Fruit fly (Drosophila melanogaster): ENCODE measurements around the gene CG6071.

CG6071 gene

DNA sequence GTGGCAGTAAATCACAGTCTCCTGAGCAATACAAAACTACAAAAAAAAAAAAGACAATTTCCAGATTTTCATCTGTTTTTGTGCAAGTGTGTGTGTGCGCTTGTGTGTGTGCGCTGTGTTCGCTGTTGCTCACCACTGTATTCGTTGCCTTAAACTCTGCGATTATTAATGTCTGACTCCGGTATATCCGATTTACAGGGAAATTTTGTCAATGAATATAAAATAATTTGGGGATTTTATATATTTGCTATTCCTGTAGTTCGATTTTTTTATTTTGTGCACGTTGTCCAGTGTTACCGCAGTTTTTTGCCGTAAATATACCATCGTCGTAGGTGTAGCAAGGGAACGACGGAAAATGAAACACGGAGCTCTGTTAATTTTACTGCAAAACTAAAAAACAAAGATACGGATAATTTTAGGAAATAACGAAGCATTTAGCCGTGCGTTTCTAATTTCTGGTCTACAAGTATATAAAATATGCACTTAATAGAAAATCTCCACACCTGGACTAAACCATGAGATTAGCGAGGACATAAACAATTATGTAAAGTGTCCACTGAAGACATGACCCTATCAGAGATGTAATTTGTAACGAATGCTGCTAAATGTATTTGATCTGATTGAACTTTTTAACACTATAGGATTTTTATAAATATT lies 36.6 kb downstream of the CG6071 start, which contains the start of gene Duba (continued):
- TF ChIP-seq Pdp1 (GFP tag; optimal IDR thresholded peaks at IDR 0.05) (peak in 1 of 2 experiments; percentile 72), ro (GFP tag; IDR thresholded peaks at IDR 0.05) (no peak), CG6654 (GFP tag; optimal IDR thresholded peaks at IDR 0.05) (no peak), lilli (GFP tag; optimal IDR thresholded peaks at IDR 0.05) (no peak), zfh1 (GFP tag; IDR thresholded peaks at IDR 0.05) (no peak), CG4854 (GFP tag; optimal IDR thresholded peaks at IDR 0.05) (no peak), Deaf1 (tag; optimal IDR thresholded peaks at IDR 0.05) (no peak), slou (GFP tag; optimal IDR thresholded peaks at IDR 0.05) (no peak), mld (GFP tag; IDR thresholded peaks at IDR 0.05; ENCODE audit: partially characterized antibody) (no peak), Ada2b (GFP tag; IDR thresholded peaks at IDR 0.05) (no peak), CG17361 (GFP tag; IDR thresholded peaks at IDR 0.05) (no peak; the same call in 2 of the 3 replicates), CG16779 (GFP tag; IDR thresholded peaks at IDR 0.05) (no peak), CG13296 (GFP tag; optimal IDR thresholded peaks at IDR 0.05) (no peak), CG15073 (GFP tag; optimal IDR thresholded peaks at IDR 0.05) (no peak), cad (GFP tag; optimal IDR thresholded peaks at IDR 0.05) (no peak), CG32772 (GFP tag; IDR thresholded peaks at IDR 0.05) (no peak), CG1603 (tag; optimal IDR thresholded peaks at IDR 0.05) (no peak), PHDP (tag; optimal IDR thresholded peaks at IDR 0.05) (no peak), CG3281 (GFP tag; optimal IDR thresholded peaks at IDR 0.05) (no peak), croc (GFP tag; conservative IDR thresholded peaks at IDR 0.05) (no peak), CG11696 (GFP tag; IDR thresholded peaks at IDR 0.05) (no peak), CG7963 (GFP tag; IDR thresholded peaks at IDR 0.05; ENCODE audit: partially characterized antibody) (no peak), CG13123 (GFP tag; optimal IDR thresholded peaks at IDR 0.05) (no peak), vnd (GFP tag; IDR thresholded peaks at IDR 0.05; ENCODE audit: partially characterized antibody) (no peak), scrt (GFP tag; optimal IDR thresholded peaks at IDR 0.05) (no peak), CG17612 (GFP tag; IDR thresholded peaks at IDR 0.05) (no peak), Antp (GFP tag; optimal IDR thresholded peaks at IDR 0.05) (no peak), Xrp1 (GFP tag; IDR thresholded peaks at IDR 0.05) (no peak), CG17802 (tag; optimal IDR thresholded peaks at IDR 0.05) (peak; percentile 72), NFAT (GFP tag; IDR thresholded peaks at IDR 0.05) (no peak), Sin3A (optimal IDR thresholded peaks at IDR 0.05) (no peak), CG7745 (tag; optimal IDR thresholded peaks at IDR 0.05) (no peak), gsb-n (tag; optimal IDR thresholded peaks at IDR 0.05) (no peak), CG1792 (GFP tag; optimal IDR thresholded peaks at IDR 0.05) (no peak), YL-1 (GFP tag; optimal IDR thresholded peaks at IDR 0.05) (peak; percentile 8), CG31441 (GFP tag; IDR thresholded peaks at IDR 0.05) (no peak), az2 (GFP tag; optimal IDR thresholded peaks at IDR 0.05) (no peak), CG3838 (GFP tag; optimal IDR thresholded peaks at IDR 0.05) (no peak), stc (GFP tag; IDR thresholded peaks at IDR 0.05) (no peak), CG30403 (GFP tag; optimal IDR thresholded peaks at IDR 0.05) (no peak), lbe (GFP tag; optimal IDR thresholded peaks at IDR 0.05) (no peak), ato (GFP tag; IDR thresholded peaks at IDR 0.05; ENCODE audit: partially characterized antibody) (no peak), CG11695 (GFP tag; IDR thresholded peaks at IDR 0.05) (no peak), CG34224 (GFP tag; IDR thresholded peaks at IDR 0.05; ENCODE audit: partially characterized antibody) (no peak), lov (optimal IDR thresholded peaks at IDR 0.05) (no peak), lov (GFP tag; IDR thresholded peaks at IDR 0.05) (no peak), CG31365 (tag; optimal IDR thresholded peaks at IDR 0.05) (no peak), pho (GFP tag; optimal IDR thresholded peaks at IDR 0.05) (no peak), h (optimal IDR thresholded peaks at IDR 0.05) (no peak), vvl (GFP tag; IDR thresholded peaks at IDR 0.05) (peak; percentile 41; the same call in 1 of the 2 replicates), CG6765 (GFP tag; optimal IDR thresholded peaks at IDR 0.05) (no peak), slbo (GFP tag; IDR thresholded peaks at IDR 0.05) (peak; percentile 42; the same call in 1 of the 2 replicates)
